Worm (Caenorhabditis elegans): Measurements from ENCODE around the gene del-2.

del-2 gene

ce11 chrIV:9669969-9670368 is 28.1 kb upstream of the del-2 start (continued):
- TF ChIP-seq T20F7.1 (GFP tag; optimal IDR thresholded peaks at IDR 0.05) (no peak), nhr-11 (tag; optimal IDR thresholded peaks at IDR 0.05) (no peak), rbr-2 (tag; optimal IDR thresholded peaks at IDR 0.05) (no peak), gei-8 (GFP tag; optimal IDR thresholded peaks at IDR 0.05) (no peak), fos-1 (tag; optimal IDR thresholded peaks at IDR 0.05) (no peak)

DNA sequence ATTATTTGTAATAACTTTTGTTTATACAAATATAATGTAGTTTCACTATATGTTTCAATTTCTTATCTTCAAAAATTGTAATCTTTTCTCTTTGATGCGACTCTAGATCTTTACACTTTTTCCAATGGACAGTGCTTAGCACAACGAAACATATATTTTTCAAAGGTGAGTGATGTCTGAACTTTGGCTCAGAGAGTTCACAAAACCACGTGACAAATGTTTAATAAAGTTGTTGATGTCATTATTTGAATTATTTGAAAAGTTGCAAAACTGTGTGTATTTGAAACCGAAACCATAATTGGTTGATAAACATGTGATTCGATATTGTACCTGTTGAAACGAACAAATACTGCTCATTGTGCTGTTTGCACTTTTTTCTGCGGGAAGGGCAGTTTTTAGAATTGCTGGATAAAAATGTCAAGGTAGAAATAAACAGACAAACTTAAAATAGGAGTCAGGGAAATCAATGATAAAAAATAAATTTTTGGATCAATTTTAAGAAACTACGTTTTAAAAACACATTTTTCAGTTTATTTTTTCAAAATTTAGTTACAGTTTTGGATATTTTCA is 26.4 kb upstream of the del-2 start:
- no peak for TF ChIP-seq nhr-42 (GFP tag; IDR thresholded peaks at IDR 0.05)
- peak; percentile 13 for TF ChIP-seq nhr-77 (tag; optimal IDR thresholded peaks at IDR 0.05)
- TF ChIP-seq Y105C5A.15 (GFP tag; IDR thresholded peaks at IDR 0.05) = no peak
- TF ChIP-seq hlh-30 (tag; optimal IDR thresholded peaks at IDR 0.05; ENCODE audit: insufficient read depth) = peak; percentile 65
- peak in 1 of 2 experiments; percentile 38 for TF ChIP-seq mdl-1 (tag; optimal IDR thresholded peaks at IDR 0.05)
- peak; percentile 57 for TF ChIP-seq dmd-6 (GFP tag; IDR thresholded peaks at IDR 0.05)
- TF ChIP-seq sdz-12 (GFP tag; optimal IDR thresholded peaks at IDR 0.05) = no peak
- TF ChIP-seq spr-1 (tag; optimal IDR thresholded peaks at IDR 0.05) = no peak
- TF ChIP-seq dve-1 (tag; optimal IDR thresholded peaks at IDR 0.05; ENCODE audit: insufficient read depth) = peak; percentile 83
- TF ChIP-seq mep-1 (tag; optimal IDR thresholded peaks at IDR 0.05) = peak; percentile 19
- no peak for TF ChIP-seq mes-2 (tag; optimal IDR thresholded peaks at IDR 0.05; ENCODE audit: poor library complexity, severe bottlenecking)
- TF ChIP-seq mxl-2 (GFP tag; conservative IDR thresholded peaks at IDR 0.05) = no peak
- TF ChIP-seq F37D6.2 (tag; optimal IDR thresholded peaks at IDR 0.05) = no peak
- no peak for TF ChIP-seq pha-4 (GFP tag; IDR thresholded peaks at IDR 0.05)
- no peak for TF ChIP-seq pha-4 (tag; optimal IDR thresholded peaks at IDR 0.05)
- TF ChIP-seq daf-16 (GFP tag; optimal IDR thresholded peaks at IDR 0.05) = no peak
- TF ChIP-seq daf-16 (tag; optimal IDR thresholded peaks at IDR 0.05) = peak; percentile 94
- no peak for TF ChIP-seq ztf-7 (tag; optimal IDR thresholded peaks at IDR 0.05)
- no peak for TF ChIP-seq skn-1 (tag; optimal IDR thresholded peaks at IDR 0.05)
- peak; percentile 61 for TF ChIP-seq hlh-11 (tag; optimal IDR thresholded peaks at IDR 0.05)
- TF ChIP-seq unc-62 (GFP tag; optimal IDR thresholded peaks at IDR 0.05 in 1 of 2) = peak in 1 of 2 experiments; percentile 83
- TF ChIP-seq unc-62 (tag; optimal IDR thresholded peaks at IDR 0.05) = no peak
- TF ChIP-seq zag-1 (tag; optimal IDR thresholded peaks at IDR 0.05) = no peak
- TF ChIP-seq Y5F2A.4 (GFP tag; optimal IDR thresholded peaks at IDR 0.05) = no peak
- TF ChIP-seq attf-4 (tag; optimal IDR thresholded peaks at IDR 0.05) = no peak
- TF ChIP-seq dmd-9 (GFP tag; IDR thresholded peaks at IDR 0.05) = no peak
- TF ChIP-seq mdt-29 (GFP tag; IDR thresholded peaks at IDR 0.05) = no peak
- no peak for TF ChIP-seq ceh-20 (GFP tag; IDR thresholded peaks at IDR 0.05)
- TF ChIP-seq Y75B8A.6 (GFP tag; IDR thresholded peaks at IDR 0.05) = no peak
- peak in 1 of 2 experiments; percentile 20 for TF ChIP-seq lsy-2 (tag; optimal IDR thresholded peaks at IDR 0.05)
- TF ChIP-seq nhr-28 (tag; optimal IDR thresholded peaks at IDR 0.05) = peak; percentile 61
- no peak for TF ChIP-seq D1046.2 (GFP tag; IDR thresholded peaks at IDR 0.05)

DNA sequence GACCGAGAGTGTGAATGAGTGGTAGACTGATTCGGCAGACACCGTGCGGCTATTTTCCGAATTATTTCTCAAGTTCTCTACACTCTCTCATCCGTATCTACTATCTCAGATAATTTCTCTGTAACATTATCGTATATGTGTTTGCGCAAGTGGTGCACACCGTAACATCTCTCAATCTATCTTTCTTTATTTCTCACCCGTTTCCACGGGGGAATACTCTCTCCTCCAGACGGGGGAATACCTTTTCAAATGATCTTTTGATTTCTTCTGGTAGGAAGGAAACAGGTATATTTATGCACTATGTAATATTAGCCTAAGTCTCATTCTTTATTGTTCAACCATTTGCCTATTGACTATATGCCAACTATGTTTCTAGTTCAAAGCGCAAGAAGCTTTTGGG is 25.3 kb upstream of the del-2 start:
- TF ChIP-seq Y75B8A.6 (GFP tag; IDR thresholded peaks at IDR 0.05) (no peak), dmd-9 (GFP tag; IDR thresholded peaks at IDR 0.05) (no peak), mxl-2 (GFP tag; conservative IDR thresholded peaks at IDR 0.05) (no peak), nhr-11 (tag; optimal IDR thresholded peaks at IDR 0.05) (no peak), mdt-29 (GFP tag; IDR thresholded peaks at IDR 0.05) (no peak), unc-62 (GFP tag; optimal IDR thresholded peaks at IDR 0.05 in 1 of 2) (no peak), unc-62 (tag; optimal IDR thresholded peaks at IDR 0.05) (no peak), zip-11 (GFP tag; IDR thresholded peaks at IDR 0.05) (no peak), nhr-10 (tag; optimal IDR thresholded peaks at IDR 0.05) (peak; percentile 28), ceh-20 (GFP tag; IDR thresholded peaks at IDR 0.05) (no peak), nhr-28 (tag; optimal IDR thresholded peaks at IDR 0.05) (no peak), ceh-32 (tag; optimal IDR thresholded peaks at IDR 0.05; ENCODE audit: poor library complexity) (no peak), pqm-1 (tag; optimal IDR thresholded peaks at IDR 0.05) (no peak), snpc-4 (tag; optimal IDR thresholded peaks at IDR 0.05) (no peak), aha-1 (tag) (peak; percentile 81), nhr-77 (tag; optimal IDR thresholded peaks at IDR 0.05) (no peak)
